Fruit fly (Drosophila melanogaster) whole organism, prepupa: Measurements from ENCODE around the gene FER.

Experiments used
- CG10669 ChIP-seq: fragments of 200-800 bp; sonication (Bioruptor generic); optimal IDR thresholded peaks from 3 replicates; lab custom pipeline; 2018; ENCODE audit warnings: missing biosample characterization, mild to moderate bottlenecking, missing genetic modification characterization, moderate library complexity
- CG11294 ChIP-seq: fragments of 200-800 bp; sonication (Bioruptor generic); IDR thresholded peaks from 2 replicates; pipeline ENCODE4 v1.3.6; 2022; ENCODE audit warnings: missing biosample characterization, missing genetic modification characterization
- CG11762 ChIP-seq: fragments of 200-800 bp; sonication (Bioruptor generic); optimal IDR thresholded peaks from 3 replicates; lab custom pipeline; 2016; ENCODE audit warnings: missing biosample characterization, missing genetic modification characterization; ENCODE audit not compliant: insufficient read depth
- CG11902 ChIP-seq: fragments of 200-800 bp; sonication (Bioruptor generic); optimal IDR thresholded peaks from 3 replicates; lab custom pipeline; 2016; ENCODE audit warnings: missing biosample characterization, missing genetic modification characterization
- CG15336 ChIP-seq: fragments of 200-800 bp; sonication (Bioruptor generic); IDR thresholded peaks from 2 replicates; pipeline ENCODE4 v1.3.6; 2022; ENCODE audit warnings: missing biosample characterization, missing genetic modification characterization
- CG1621 ChIP-seq: fragments of 200-800 bp; sonication (Bioruptor generic); optimal IDR thresholded peaks from 3 replicates; lab custom pipeline; 2018; ENCODE audit warnings: missing biosample characterization, mild to moderate bottlenecking, missing genetic modification characterization
- CG16779 ChIP-seq: fragments of 200-800 bp; sonication (Bioruptor generic); optimal IDR thresholded peaks from 3 replicates; lab custom pipeline; 2017; ENCODE audit warnings: missing biosample characterization, mild to moderate bottlenecking, missing genetic modification characterization
- CG3032 ChIP-seq: fragments of 200-800 bp; optimal IDR thresholded peaks from 2 replicates; lab custom pipeline; 2019; ENCODE audit warnings: missing biosample characterization, mild to moderate bottlenecking, missing genetic modification characterization, moderate library complexity
- CG32006 ChIP-seq: fragments of 200-800 bp; sonication (Bioruptor generic); optimal IDR thresholded peaks from 3 replicates; lab custom pipeline; 2017; ENCODE audit warnings: missing biosample characterization, mild to moderate bottlenecking, missing genetic modification characterization
- CG34406 ChIP-seq: fragments of 200-800 bp; sonication (Bioruptor generic); optimal IDR thresholded peaks from 3 replicates; lab custom pipeline; 2016; ENCODE audit warnings: missing biosample characterization, missing genetic modification characterization
- CG3919 ChIP-seq: fragments of 200-800 bp; sonication (Bioruptor generic); optimal IDR thresholded peaks from 3 replicates; lab custom pipeline; 2016; ENCODE audit warnings: missing biosample characterization, missing genetic modification characterization
- CG6163 ChIP-seq: fragments of 200-800 bp; sonication (Bioruptor generic); IDR thresholded peaks from 3 replicates; pipeline ENCODE4 v1.3.6; 2022; ENCODE audit warnings: missing biosample characterization, missing genetic modification characterization
- CG6276 ChIP-seq: fragments of 200-800 bp; sonication (Bioruptor generic); optimal IDR thresholded peaks from 2 replicates; lab custom pipeline; 2017; ENCODE audit warnings: missing biosample characterization, mild to moderate bottlenecking, missing genetic modification characterization
- CG6792 ChIP-seq: fragments of 200-800 bp; sonication (Bioruptor generic); optimal IDR thresholded peaks from 3 replicates; lab custom pipeline; 2016; ENCODE audit warnings: missing biosample characterization, missing genetic modification characterization
- CG6854 ChIP-seq: fragments of 200-800 bp; sonication (Bioruptor generic); optimal IDR thresholded peaks from 2 replicates; lab custom pipeline; 2017; ENCODE audit warnings: missing biosample characterization, mild to moderate bottlenecking, missing genetic modification characterization
- CG7368 ChIP-seq: fragments of 200-800 bp; sonication (Bioruptor generic); optimal IDR thresholded peaks from 3 replicates; lab custom pipeline; 2016; ENCODE audit warnings: missing biosample characterization, missing genetic modification characterization
- CG8119 ChIP-seq: fragments of 200-800 bp; sonication (Bioruptor generic); IDR thresholded peaks from 3 replicates; pipeline ENCODE4 v1.3.6; 2022; ENCODE audit warnings: missing biosample characterization, missing genetic modification characterization
- Eip75B ChIP-seq: fragments of 200-800 bp; sonication (Bioruptor generic); optimal IDR thresholded peaks from 3 replicates; lab custom pipeline; 2016; ENCODE audit warnings: missing biosample characterization, missing genetic modification characterization
- Eip78C ChIP-seq: fragments of 200-800 bp; sonication (Bioruptor generic); peaks from one replicate; lab custom pipeline; 2016; ENCODE audit warnings: missing biosample characterization, missing genetic modification characterization
- Ets21C ChIP-seq: fragments of 200-800 bp; sonication (Bioruptor generic); optimal IDR thresholded peaks from 3 replicates; lab custom pipeline; 2016; ENCODE audit warnings: missing biosample characterization, missing genetic modification characterization
- Gug ChIP-seq: fragments of 200-800 bp; sonication (Bioruptor generic); IDR thresholded peaks from 2 replicates; pipeline ENCODE4 v1.3.6; 2022; ENCODE audit warnings: missing biosample characterization, missing genetic modification characterization
- Hr38 ChIP-seq: sonication (Bioruptor generic); optimal IDR thresholded peaks from 2 replicates; lab custom pipeline; 2016; ENCODE audit warnings: missing biosample characterization, missing genetic modification characterization
- Hr39 ChIP-seq: fragments of 200-800 bp; sonication (Bioruptor generic); optimal IDR thresholded peaks from 2 replicates; lab custom pipeline; 2016; ENCODE audit warnings: missing biosample characterization, missing genetic modification characterization
- Hr4 ChIP-seq: fragments of 200-800 bp; sonication (Bioruptor generic); optimal IDR thresholded peaks from 3 replicates; lab custom pipeline; 2016; ENCODE audit warnings: missing biosample characterization, missing genetic modification characterization
- Lpt ChIP-seq: fragments of 200-800 bp; sonication (Bioruptor generic); optimal IDR thresholded peaks from 3 replicates; lab custom pipeline; 2016; ENCODE audit warnings: missing biosample characterization, missing genetic modification characterization
- OdsH ChIP-seq: fragments of 200-800 bp; sonication (Bioruptor generic); optimal IDR thresholded peaks from 3 replicates; lab custom pipeline; 2016; ENCODE audit warnings: missing biosample characterization, missing genetic modification characterization
- Sox102F ChIP-seq: fragments of 200-800 bp; sonication (Bioruptor generic); optimal IDR thresholded peaks from 2 replicates; lab custom pipeline; 2016; ENCODE audit warnings: missing biosample characterization, mild to moderate bottlenecking, missing genetic modification characterization
- Sox14 ChIP-seq: fragments of 200-800 bp; sonication (Bioruptor generic); optimal IDR thresholded peaks from 3 replicates; lab custom pipeline; 2016; ENCODE audit warnings: missing biosample characterization, missing genetic modification characterization
- Sox15 ChIP-seq: fragments of 200-800 bp; sonication (Bioruptor generic); optimal IDR thresholded peaks from 3 replicates; lab custom pipeline; 2016; ENCODE audit warnings: missing biosample characterization, missing genetic modification characterization
- achi ChIP-seq: fragments of 200-800 bp; sonication (Bioruptor generic); optimal IDR thresholded peaks from 3 replicates; lab custom pipeline; 2016; ENCODE audit warnings: missing biosample characterization, missing genetic modification characterization
- acj6 ChIP-seq: fragments of 200-800 bp; sonication (Bioruptor generic); optimal IDR thresholded peaks from 3 replicates; lab custom pipeline; 2016; ENCODE audit warnings: missing biosample characterization, missing genetic modification characterization
- cyc ChIP-seq: fragments of 200-800 bp; sonication (Bioruptor generic); optimal IDR thresholded peaks from 3 replicates; lab custom pipeline; 2016; ENCODE audit warnings: missing biosample characterization, missing genetic modification characterization
- dac ChIP-seq: fragments of 200-800 bp; sonication (Bioruptor generic); optimal IDR thresholded peaks from 2 replicates; lab custom pipeline; 2017; ENCODE audit warnings: missing biosample characterization, mild to moderate bottlenecking, missing genetic modification characterization
- dsx ChIP-seq: fragments of 200-800 bp; optimal IDR thresholded peaks from 3 replicates; lab custom pipeline; 2019; ENCODE audit warnings: missing biosample characterization, mild to moderate bottlenecking, missing genetic modification characterization, moderate library complexity; ENCODE audit not compliant: poor library complexity, severe bottlenecking
- esn ChIP-seq: fragments of 200-800 bp; sonication (Bioruptor generic); optimal IDR thresholded peaks from 2 replicates; lab custom pipeline; 2016; ENCODE audit warnings: missing biosample characterization, mild to moderate bottlenecking, missing genetic modification characterization, moderate library complexity
- fd59A ChIP-seq: fragments of 200-800 bp; sonication (Bioruptor generic); optimal IDR thresholded peaks from 2 replicates; lab custom pipeline; 2017; ENCODE audit warnings: missing biosample characterization, mild to moderate bottlenecking, missing genetic modification characterization, missing genetic modification reagents
- fd85E ChIP-seq: fragments of 200-800 bp; sonication (Bioruptor generic); optimal IDR thresholded peaks from 3 replicates; lab custom pipeline; 2016; ENCODE audit warnings: missing biosample characterization, missing genetic modification characterization
- fkh ChIP-seq: fragments of 200-800 bp; sonication (Bioruptor generic); optimal IDR thresholded peaks from 3 replicates; lab custom pipeline; 2017; ENCODE audit warnings: missing biosample characterization, mild to moderate bottlenecking, missing genetic modification characterization, moderate library complexity
- lz ChIP-seq: fragments of 200-800 bp; sonication (Bioruptor generic); optimal IDR thresholded peaks from 3 replicates; lab custom pipeline; 2016; ENCODE audit warnings: missing biosample characterization, missing genetic modification characterization
- salr ChIP-seq, 2 experiments: fragments of 200-800 bp; sonication (Bioruptor generic); optimal IDR thresholded peaks; 3 replicates each; lab custom pipeline; 2016 to 2018; ENCODE audit warnings: missing biosample characterization in 2 of 2, missing genetic modification characterization in 2 of 2, mild to moderate bottlenecking in 1 of 2
- spab ChIP-seq: fragments of 200-800 bp; sonication (Bioruptor generic); optimal IDR thresholded peaks from 2 replicates; lab custom pipeline; 2017; ENCODE audit warnings: missing biosample characterization, mild to moderate bottlenecking, missing genetic modification characterization, missing genetic modification reagents
- ss ChIP-seq, 2 experiments: fragments of 200-800 bp; sonication (Bioruptor generic); optimal IDR thresholded peaks; 2 replicates in 1 of 2; 3 replicates in 1 of 2; lab custom pipeline; 2017 to 2018; ENCODE audit warnings: mild to moderate bottlenecking in 2 of 2, missing biosample characterization in 2 of 2, missing genetic modification characterization in 2 of 2, moderate library complexity in 1 of 2
- svp ChIP-seq: fragments of 200-800 bp; sonication (Bioruptor generic); peaks from one replicate; lab custom pipeline; 2016; ENCODE audit warnings: missing biosample characterization, missing genetic modification characterization
- topi ChIP-seq: fragments of 200-800 bp; sonication (Bioruptor generic); optimal IDR thresholded peaks from 3 replicates; lab custom pipeline; 2016; ENCODE audit warnings: missing biosample characterization, missing genetic modification characterization
- vri ChIP-seq: fragments of 200-800 bp; sonication (Bioruptor generic); optimal IDR thresholded peaks from 3 replicates; lab custom pipeline; 2016; ENCODE audit warnings: missing biosample characterization, mild to moderate bottlenecking, missing genetic modification characterization

Gene FER

dm6 chr3R:9342248-9342882 lies 52.0 kb downstream of the FER start (continued):
- no peak for TF ChIP-seq CG11902
- no peak for TF ChIP-seq CG1621
- peak; percentile 46 for TF ChIP-seq dsx (GFP tag; lab: Kevin White, UChicago)
- peak; percentile 3 for TF ChIP-seq CG6792 (GFP tag; lab: Kevin White, UChicago)
- TF ChIP-seq Hr38 (GFP tag; lab: Kevin White, UChicago) = no peak
- peak; percentile 39; the same call in 1 of the 3 replicates for TF ChIP-seq CG8119 (GFP tag; lab: Robert Waterston, UW)
- peak in 1 of 2 experiments; percentile 52 for TF ChIP-seq ss (GFP tag; optimal IDR thresholded peaks at IDR 0.05; lab: Kevin White, UChicago)
- TF ChIP-seq Sox14 (GFP tag; lab: Kevin White, UChicago) = peak; percentile 20
- no peak for TF ChIP-seq cyc
- TF ChIP-seq CG7368 (GFP tag; lab: Kevin White, UChicago) = peak; percentile 2
- peak; percentile 57; the same call in 2 of the 3 replicates for TF ChIP-seq CG6163
- TF ChIP-seq fkh (GFP tag; lab: Kevin White, UChicago) = peak; percentile 92
- TF ChIP-seq Hr4 (GFP tag; lab: Kevin White, UChicago) = peak; percentile 17
- TF ChIP-seq dac (GFP tag; lab: Kevin White, UChicago) = no peak
- TF ChIP-seq CG10669 (GFP tag; lab: Kevin White, UChicago) = peak; percentile 26
- peak; percentile 32 for TF ChIP-seq CG16779
- peak; percentile 43 for TF ChIP-seq achi
- TF ChIP-seq lz (GFP tag; lab: Kevin White, UChicago) = peak; percentile 13
- peak in 1 of 2 experiments; percentile 17 for TF ChIP-seq salr (GFP tag; optimal IDR thresholded peaks at IDR 0.05; lab: Kevin White, UChicago)
- no peak for TF ChIP-seq CG3032 (tag; lab: Kevin White, UChicago)
- no peak for TF ChIP-seq Ets21C (GFP tag; lab: Kevin White, UChicago)
- no peak for TF ChIP-seq Sox15 (GFP tag; lab: Kevin White, UChicago)
- TF ChIP-seq Eip78C = peak; percentile 67
- TF ChIP-seq Hr39 (GFP tag; lab: Kevin White, UChicago) = no peak
- peak; percentile 49 for TF ChIP-seq CG6854 (GFP tag; lab: Kevin White, UChicago)
- no peak for TF ChIP-seq fd59A (GFP tag; lab: Kevin White, UChicago)
- no peak for TF ChIP-seq CG32006 (GFP tag; lab: Kevin White, UChicago)
- peak; percentile 23 for TF ChIP-seq CG3919 (GFP tag; lab: Kevin White, UChicago)
- TF ChIP-seq Sox102F (GFP tag; lab: Kevin White, UChicago) = peak; percentile 31
- TF ChIP-seq CG34406 (GFP tag; lab: Kevin White, UChicago) = no peak
- no peak for TF ChIP-seq CG11762 (GFP tag; lab: Kevin White, UChicago)
- TF ChIP-seq OdsH (GFP tag; lab: Kevin White, UChicago) = peak; percentile 14
- TF ChIP-seq CG15336 (GFP tag; lab: Robert Waterston, UW) = peak; percentile 35; the same call in 1 of the 2 replicates
- TF ChIP-seq Eip75B (GFP tag; lab: Kevin White, UChicago) = peak; percentile 0
- TF ChIP-seq topi (GFP tag; lab: Kevin White, UChicago) = peak; percentile 5
- peak; percentile 14 for TF ChIP-seq acj6 (GFP tag; lab: Kevin White, UChicago)

dm6 chr3R:9341189-9342012 lies 52.9 kb downstream of the FER start:
- TF ChIP-seq vri (GFP tag; lab: Kevin White, UChicago) = peak; percentile 76
- peak; percentile 67 for TF ChIP-seq fd59A (GFP tag; lab: Kevin White, UChicago)
- TF ChIP-seq CG11294 (GFP tag; lab: Robert Waterston, UW) = peak; percentile 8; the same call in 1 of the 2 replicates
- peak; percentile 91 for TF ChIP-seq svp (GFP tag; lab: Kevin White, UChicago)
- TF ChIP-seq Sox14 (GFP tag; lab: Kevin White, UChicago) = peak; percentile 80
- peak; percentile 53; the same call in 1 of the 2 replicates for TF ChIP-seq Gug (GFP tag; lab: Robert Waterston, UW)
- TF ChIP-seq CG6792 (GFP tag; lab: Kevin White, UChicago) = peak; percentile 69
- peak; percentile 62 for TF ChIP-seq Lpt (GFP tag; lab: Kevin White, UChicago)
- peak; percentile 73 for TF ChIP-seq CG6276 (GFP tag; lab: Kevin White, UChicago)
- TF ChIP-seq CG34406 (GFP tag; lab: Kevin White, UChicago) = peak; percentile 81
- no peak for TF ChIP-seq CG11902
- TF ChIP-seq fd85E (GFP tag; lab: Kevin White, UChicago) = peak; percentile 24
- peak; percentile 89 for TF ChIP-seq esn (GFP tag; lab: Kevin White, UChicago)
- TF ChIP-seq CG10669 (GFP tag; lab: Kevin White, UChicago) = peak; percentile 82
- TF ChIP-seq acj6 (GFP tag; lab: Kevin White, UChicago) = peak; percentile 81
- peak; percentile 80 for TF ChIP-seq OdsH (GFP tag; lab: Kevin White, UChicago)
- peak; percentile 68 for TF ChIP-seq spab (GFP tag; lab: Kevin White, UChicago)
- peak; percentile 56 to 76 for TF ChIP-seq salr (GFP tag; optimal IDR thresholded peaks at IDR 0.05; lab: Kevin White, UChicago)
- peak; percentile 83 for TF ChIP-seq topi (GFP tag; lab: Kevin White, UChicago)
- peak; percentile 81 for TF ChIP-seq CG15336 (GFP tag; lab: Robert Waterston, UW)
- TF ChIP-seq Ets21C (GFP tag; lab: Kevin White, UChicago) = peak; percentile 54
- peak; percentile 81 for TF ChIP-seq dsx (GFP tag; lab: Kevin White, UChicago)
